Worm (Caenorhabditis elegans) whole organism, L1 larva: ENCODE data around the gene pat-2.
A peak's percentile ranks its signal among the peaks of the same experiment; 100 is the strongest.

ENCODE experiments used
- C04F5.9 ChIP-seq: sonication (generic microtip); optimal IDR thresholded peaks from 2 replicates; lab custom pipeline; 2016; ENCODE audit warnings: missing genetic modification characterization, missing compliant biosample characterization
- C16A3.4 ChIP-seq: fragments of 150-350 bp; optimal IDR thresholded peaks from 2 replicates; lab custom pipeline; 2014; ENCODE audit warnings: missing biosample characterization, missing genetic modification characterization
- C34B4.2 ChIP-seq: sonication (generic microtip); optimal IDR thresholded peaks from 2 replicates; lab custom pipeline; 2017; ENCODE audit warnings: mild to moderate bottlenecking, missing genetic modification characterization, missing compliant biosample characterization
- Y116A8C.19 ChIP-seq: sonication (generic microtip); optimal IDR thresholded peaks from 2 replicates; lab custom pipeline; 2016; ENCODE audit warnings: missing compliant biosample characterization, missing genetic modification characterization, borderline replicate concordance
- aha-1 ChIP-seq: fragments of 150-350 bp; optimal IDR thresholded peaks from 2 replicates; lab custom pipeline; 2014; ENCODE audit warnings: missing biosample characterization, missing genetic modification characterization
- alr-1 ChIP-seq: fragments of 200-800 bp; sonication (Bioruptor generic); optimal IDR thresholded peaks from 2 replicates; lab custom pipeline; 2018; ENCODE audit warnings: borderline replicate concordance, mild to moderate bottlenecking, missing genetic modification characterization, missing compliant biosample characterization
- ceh-63 ChIP-seq: fragments of 200-800 bp; sonication (Bioruptor generic); optimal IDR thresholded peaks from 2 replicates; lab custom pipeline; 2018; ENCODE audit warnings: mild to moderate bottlenecking, missing genetic modification characterization, missing compliant biosample characterization
- ceh-82 ChIP-seq, 3 experiments: fragments of 150-350 bp in 1 of 3; sonication (generic microtip) in 2 of 3; optimal IDR thresholded peaks; 2 replicates each; lab custom pipeline; 2014 to 2017; ENCODE audit warnings: missing biosample characterization in 3 of 3, missing genetic modification characterization in 3 of 3
- ceh-88 ChIP-seq: fragments of 200-800 bp; sonication (Bioruptor generic); IDR thresholded peaks from 2 replicates; pipeline ENCODE4 v1.3.6; 2022; ENCODE audit warnings: missing genetic modification characterization, missing compliant biosample characterization
- ces-1 ChIP-seq: fragments of 150-350 bp; optimal IDR thresholded peaks from 2 replicates; lab custom pipeline; 2014; ENCODE audit warnings: missing biosample characterization, missing genetic modification reagents, missing genetic modification characterization
- dpl-1 ChIP-seq, 3 experiments: fragments of 150-350 bp in 2 of 3; sonication (generic microtip) in 1 of 3; optimal IDR thresholded peaks; 2 replicates each; lab custom pipeline; 2014 to 2017; ENCODE audit warnings: missing biosample characterization in 3 of 3, missing genetic modification characterization in 3 of 3, missing genetic modification reagents in 3 of 3
- efl-1 ChIP-seq, 4 experiments: fragments of 150-350 bp; optimal IDR thresholded peaks in 3 of 4; peaks in 1 of 4; 1 replicate in 1 of 4; 2 replicates in 3 of 4; lab custom pipeline; 2014; ENCODE audit warnings: missing biosample characterization in 2 of 4, missing genetic modification characterization in 2 of 4, missing genetic modification reagents in 2 of 4
- egl-27 ChIP-seq, 2 experiments: fragments of 150-350 bp in 1 of 2; sonication (generic microtip); optimal IDR thresholded peaks; 3 replicates each; lab custom pipeline; 2017 to 2018; ENCODE audit warnings: missing biosample characterization in 2 of 2, missing genetic modification characterization in 2 of 2, missing genetic modification reagents in 2 of 2
- elt-3 ChIP-seq, 6 experiments: fragments of 150-350 bp in 1 of 6; sonication (generic microtip); optimal IDR thresholded peaks; 2 replicates each; lab custom pipeline; 2017 to 2018; ENCODE audit warnings: missing biosample characterization in 6 of 6, missing genetic modification characterization in 6 of 6, inconsistent platforms in 1 of 6
- hlh-17 ChIP-seq: fragments of 200-800 bp; sonication (Bioruptor generic); optimal IDR thresholded peaks from 2 replicates; lab custom pipeline; 2018; ENCODE audit warnings: missing genetic modification characterization, mild to moderate bottlenecking, missing compliant biosample characterization, moderate library complexity, borderline replicate concordance
- hpl-2 ChIP-seq: fragments of 150-350 bp; optimal IDR thresholded peaks from 2 replicates; lab custom pipeline; 2014; ENCODE audit warnings: missing biosample characterization, missing genetic modification reagents, missing genetic modification characterization
- isw-1 ChIP-seq: fragments of 200-800 bp; sonication (Bioruptor generic); IDR thresholded peaks from 2 replicates; pipeline ENCODE4 v1.3.6; 2022; ENCODE audit warnings: missing genetic modification characterization, missing compliant biosample characterization
- lin-13 ChIP-seq: fragments of 150-350 bp; optimal IDR thresholded peaks from 2 replicates; lab custom pipeline; 2014; ENCODE audit warnings: missing biosample characterization, missing genetic modification reagents, missing genetic modification characterization
- lin-15B ChIP-seq: fragments of 150-350 bp; sonication (generic microtip); optimal IDR thresholded peaks from 3 replicates; lab custom pipeline; 2014; ENCODE audit warnings: missing biosample characterization, missing genetic modification characterization
- lin-35 ChIP-seq, 2 experiments: fragments of 150-350 bp; optimal IDR thresholded peaks; 2 replicates each; lab custom pipeline; 2014; ENCODE audit warnings: missing biosample characterization in 2 of 2, missing genetic modification characterization in 2 of 2, missing genetic modification reagents in 2 of 2
- lin-39 ChIP-seq: fragments of 150-350 bp; optimal IDR thresholded peaks from 2 replicates; lab custom pipeline; 2014; ENCODE audit warnings: missing biosample characterization, missing genetic modification reagents, missing genetic modification characterization
- lir-3 ChIP-seq: sonication (generic microtip); optimal IDR thresholded peaks from 2 replicates; lab custom pipeline; 2016; ENCODE audit warnings: mild to moderate bottlenecking, missing genetic modification characterization, moderate library complexity, missing compliant biosample characterization; ENCODE audit not compliant: poor library complexity
- mab-9 ChIP-seq: fragments of 200-800 bp; sonication (Bioruptor generic); IDR thresholded peaks from 2 replicates; pipeline ENCODE4 v1.3.6; 2022; ENCODE audit warnings: missing genetic modification reagents, missing genetic modification characterization, missing compliant biosample characterization
- mdl-1 ChIP-seq, 2 experiments: fragments of 150-350 bp; optimal IDR thresholded peaks; 2 replicates each; lab custom pipeline; 2014 to 2017; ENCODE audit warnings: missing biosample characterization in 2 of 2, missing genetic modification characterization in 2 of 2, inconsistent platforms in 1 of 2
- mef-2 ChIP-seq: fragments of 150-350 bp; optimal IDR thresholded peaks from 2 replicates; lab custom pipeline; 2014; ENCODE audit warnings: missing biosample characterization, missing genetic modification characterization
- mep-1 ChIP-seq: fragments of 150-350 bp; optimal IDR thresholded peaks from 2 replicates; lab custom pipeline; 2014; ENCODE audit warnings: missing biosample characterization, missing genetic modification characterization
- nhr-11 ChIP-seq: fragments of 150-350 bp; optimal IDR thresholded peaks from 2 replicates; lab custom pipeline; 2014; ENCODE audit warnings: missing biosample characterization, missing genetic modification characterization
- nhr-12 ChIP-seq: sonication (generic microtip); optimal IDR thresholded peaks from 2 replicates; lab custom pipeline; 2017; ENCODE audit warnings: missing biosample characterization, missing genetic modification characterization
- nhr-19 ChIP-seq: fragments of 200-800 bp; sonication (Bioruptor generic); conservative IDR thresholded peaks from 2 replicates; pipeline ENCODE4 v1.3.6; 2022; ENCODE audit warnings: missing genetic modification characterization, missing compliant biosample characterization
- nhr-47 ChIP-seq: sonication (generic microtip); optimal IDR thresholded peaks from 2 replicates; lab custom pipeline; 2016; ENCODE audit warnings: mild to moderate bottlenecking, missing genetic modification characterization, moderate library complexity, missing compliant biosample characterization
- nhr-71 ChIP-seq: sonication (generic microtip); optimal IDR thresholded peaks from 2 replicates; lab custom pipeline; 2016; ENCODE audit warnings: mild to moderate bottlenecking, missing genetic modification characterization, moderate library complexity, missing compliant biosample characterization
- pag-3 ChIP-seq: sonication (generic microtip); optimal IDR thresholded peaks from 2 replicates; lab custom pipeline; 2017; ENCODE audit warnings: missing genetic modification characterization, mild to moderate bottlenecking, missing compliant biosample characterization, antibody characterized with exemption, borderline replicate concordance; ENCODE audit not compliant: insufficient read depth
- pax-3 ChIP-seq: fragments of 200-800 bp; sonication (Bioruptor generic); optimal IDR thresholded peaks from 2 replicates; lab custom pipeline; 2018; ENCODE audit warnings: mild to moderate bottlenecking, missing genetic modification characterization, moderate library complexity, missing compliant biosample characterization
- pqm-1 ChIP-seq: sonication (generic microtip); optimal IDR thresholded peaks from 3 replicates; lab custom pipeline; 2017; ENCODE audit warnings: missing biosample characterization, missing genetic modification characterization
- snpc-4 ChIP-seq: fragments of 150-350 bp; optimal IDR thresholded peaks from 2 replicates; lab custom pipeline; 2014; ENCODE audit warnings: missing biosample characterization, missing genetic modification characterization
- snu-23 ChIP-seq: sonication (generic microtip); optimal IDR thresholded peaks from 2 replicates; lab custom pipeline; 2016; ENCODE audit warnings: missing genetic modification characterization, missing compliant biosample characterization
- sox-4 ChIP-seq: sonication (generic microtip); optimal IDR thresholded peaks from 2 replicates; lab custom pipeline; 2016; ENCODE audit warnings: missing genetic modification characterization, missing compliant biosample characterization
- sup-37 ChIP-seq: fragments of 200-800 bp; sonication (Bioruptor generic); optimal IDR thresholded peaks from 2 replicates; lab custom pipeline; 2018; ENCODE audit warnings: mild to moderate bottlenecking, missing genetic modification characterization, missing compliant biosample characterization
- swsn-7 ChIP-seq: sonication (generic microtip); optimal IDR thresholded peaks from 2 replicates; lab custom pipeline; 2016; ENCODE audit warnings: missing genetic modification characterization, missing compliant biosample characterization
- tlp-1 ChIP-seq: fragments of 150-350 bp; optimal IDR thresholded peaks from 2 replicates; lab custom pipeline; 2014; ENCODE audit warnings: missing biosample characterization, missing genetic modification characterization
- unc-130 ChIP-seq: fragments of 150-350 bp; optimal IDR thresholded peaks from 2 replicates; lab custom pipeline; 2017; ENCODE audit warnings: missing biosample characterization, missing genetic modification characterization, inconsistent platforms
- xbp-1 ChIP-seq: sonication (generic microtip); optimal IDR thresholded peaks from 2 replicates; lab custom pipeline; 2016; ENCODE audit warnings: missing genetic modification characterization, missing compliant biosample characterization
- zip-4 ChIP-seq: fragments of 200-800 bp; sonication (Bioruptor generic); optimal IDR thresholded peaks from 2 replicates; lab custom pipeline; 2018; ENCODE audit warnings: mild to moderate bottlenecking, missing genetic modification characterization, moderate library complexity, missing compliant biosample characterization
- ztf-11 ChIP-seq, 2 experiments: sonication (generic microtip); optimal IDR thresholded peaks; 2 replicates each; lab custom pipeline; 2016 to 2017; ENCODE audit warnings: missing genetic modification characterization in 2 of 2, missing biosample characterization in 1 of 2, missing compliant biosample characterization in 1 of 2

pat-2 gene

DNA sequence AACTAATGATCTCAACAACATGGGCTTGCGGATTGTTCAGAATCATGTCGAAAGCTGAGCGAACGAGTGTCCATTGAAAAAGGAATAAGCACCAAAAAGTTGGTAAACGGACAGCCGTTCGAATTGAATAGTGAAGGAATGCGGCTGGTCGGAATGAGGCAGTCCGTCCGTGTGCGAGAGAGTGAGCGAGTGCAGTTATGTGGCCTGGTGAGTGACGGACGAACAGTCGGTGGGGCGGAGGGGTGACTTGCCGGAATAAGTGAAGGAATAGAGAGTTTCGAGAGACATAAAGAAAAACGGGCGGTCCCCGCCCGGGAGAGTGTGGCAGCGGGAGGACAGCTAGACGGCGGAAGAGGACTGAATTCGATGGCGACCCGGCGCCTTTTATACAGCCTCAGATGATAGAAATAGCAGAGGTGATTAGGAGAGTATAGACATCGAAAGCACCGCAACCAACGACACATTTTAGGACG, 46.6 kb downstream of the pat-2 start (continued):
- TF ChIP-seq Y116A8C.19 (no peak), elt-3 (tag; optimal IDR thresholded peaks at IDR 0.05; lab: Kevin White, UChicago) (peak in 3 of 6 experiments; percentile 6 to 29 (median 19)), lin-13 (GFP tag; lab: Kevin White, UChicago) (peak; percentile 69), tlp-1 (tag; lab: Kevin White, UChicago) (no peak), snu-23 (peak; percentile 94), lir-3 (tag; lab: Kevin White, UChicago) (peak; percentile 55), ztf-11 (tag; optimal IDR thresholded peaks at IDR 0.05; lab: Kevin White, UChicago) (peak in 1 of 2 experiments; percentile 36), ceh-82 (tag; optimal IDR thresholded peaks at IDR 0.05; lab: Kevin White, UChicago) (peak in 2 of 3 experiments; percentile 34 to 61), ces-1 (GFP tag; lab: Kevin White, UChicago) (no peak), nhr-19 (peak; percentile 89), mdl-1 (tag; optimal IDR thresholded peaks at IDR 0.05; lab: Kevin White, UChicago) (peak in 1 of 2 experiments; percentile 45), sup-37 (GFP tag; lab: Kevin White, UChicago) (peak; percentile 62), ceh-88 (peak; percentile 54; the same call in 1 of the 2 replicates), aha-1 (tag; lab: Kevin White, UChicago) (no peak), unc-130 (tag; lab: Kevin White, UChicago) (peak; percentile 59), snpc-4 (no peak), lin-15B (tag; lab: Kevin White, UChicago) (peak; percentile 2), swsn-7 (tag; lab: Kevin White, UChicago) (peak; percentile 78), alr-1 (no peak), nhr-47 (peak; percentile 80), egl-27 (tag; optimal IDR thresholded peaks at IDR 0.05; lab: Kevin White, UChicago) (no peak), nhr-71 (tag; lab: Kevin White, UChicago) (peak; percentile 93), lin-35 (GFP tag; optimal IDR thresholded peaks at IDR 0.05; lab: Kevin White, UChicago) (peak; percentile 57 to 63), pag-3 (tag; lab: Kevin White, UChicago) (peak; percentile 79), C04F5.9 (peak; percentile 74), mep-1 (tag; lab: Kevin White, UChicago) (peak; percentile 48), dpl-1 (GFP tag; optimal IDR thresholded peaks at IDR 0.05; lab: Kevin White, UChicago) (peak in 2 of 3 experiments; percentile 18 to 40)

DNA sequence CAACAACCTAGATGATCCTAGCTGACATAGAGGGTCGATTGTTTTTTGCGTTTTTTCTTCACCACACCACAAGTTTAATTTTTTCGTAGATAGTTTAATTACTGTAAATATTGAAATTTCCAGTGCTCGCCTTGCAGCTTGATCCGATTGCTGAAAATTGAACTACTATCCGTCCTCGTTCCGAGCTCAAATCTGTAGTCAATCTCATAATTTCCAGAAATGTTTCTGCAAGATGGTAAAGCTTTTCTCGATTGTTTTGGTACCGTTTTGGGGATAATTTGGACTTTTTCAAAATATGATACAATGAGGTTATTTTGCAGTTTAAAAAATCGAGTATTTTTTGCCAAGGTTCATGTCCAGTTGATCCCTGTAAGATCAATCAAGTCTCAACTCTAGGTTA, 47.3 kb downstream of the pat-2 start:
- TF ChIP-seq efl-1 (optimal IDR thresholded peaks at IDR 0.05; lab: Kevin White, UChicago) (no peak), efl-1 (GFP tag; optimal IDR thresholded peaks at IDR 0.05 in 1 of 2; lab: Kevin White, UChicago) (peak in 1 of 2 experiments; percentile 63), dpl-1 (GFP tag; optimal IDR thresholded peaks at IDR 0.05; lab: Kevin White, UChicago) (no peak)

ce11 chrIII:8866983-8867842, 48.5 kb downstream of the pat-2 start:
- no peak for TF ChIP-seq lin-15B (tag; lab: Kevin White, UChicago)
- TF ChIP-seq C34B4.2 = no peak
- TF ChIP-seq hlh-17 = no peak
- no peak for TF ChIP-seq mef-2 (tag; lab: Kevin White, UChicago)
- TF ChIP-seq efl-1 (optimal IDR thresholded peaks at IDR 0.05; lab: Kevin White, UChicago) = no peak
- TF ChIP-seq efl-1 (GFP tag; optimal IDR thresholded peaks at IDR 0.05 in 1 of 2; lab: Kevin White, UChicago) = peak in 1 of 2 experiments; percentile 73
- no peak for TF ChIP-seq nhr-11 (tag; lab: Kevin White, UChicago)
- no peak for TF ChIP-seq zip-4 (GFP tag; lab: Kevin White, UChicago)
- TF ChIP-seq egl-27 (tag; optimal IDR thresholded peaks at IDR 0.05; lab: Kevin White, UChicago) = no peak
- no peak for TF ChIP-seq nhr-47
- TF ChIP-seq isw-1 = no peak
- TF ChIP-seq ceh-63 = no peak
- TF ChIP-seq nhr-12 (tag; lab: Kevin White, UChicago) = no peak
- TF ChIP-seq snu-23 = no peak
- TF ChIP-seq elt-3 (tag; optimal IDR thresholded peaks at IDR 0.05; lab: Kevin White, UChicago) = peak in 1 of 6 experiments; percentile 75
- no peak for TF ChIP-seq pqm-1 (tag; lab: Kevin White, UChicago)
- no peak for TF ChIP-seq Y116A8C.19
- no peak for TF ChIP-seq lin-39 (tag; lab: Kevin White, UChicago)
- peak; percentile 4 for TF ChIP-seq C16A3.4 (tag; lab: Kevin White, UChicago)
- TF ChIP-seq unc-130 (tag; lab: Kevin White, UChicago) = peak; percentile 2
- peak; percentile 10 for TF ChIP-seq xbp-1 (tag; lab: Kevin White, UChicago)
- TF ChIP-seq pax-3 (tag; lab: Kevin White, UChicago) = no peak
- no peak for TF ChIP-seq hpl-2 (GFP tag; lab: Kevin White, UChicago)
- no peak for TF ChIP-seq mab-9
- TF ChIP-seq sox-4 (tag; lab: Kevin White, UChicago) = no peak
